Worm (Caenorhabditis elegans) whole organism, L2 larva: ENCODE data around the gene rpl-7A.

Source experiments
- ZK546.5 ChIP-seq: sonication (generic microtip); optimal IDR thresholded peaks from 2 replicates; lab custom pipeline; 2017; ENCODE audit warnings: missing biosample characterization, missing genetic modification characterization
- lin-13 ChIP-seq: fragments of 150-350 bp; optimal IDR thresholded peaks from 2 replicates; lab custom pipeline; 2014; ENCODE audit warnings: missing biosample characterization, missing genetic modification reagents, missing genetic modification characterization
- nhr-25 ChIP-seq: fragments of 150-350 bp; sonication (generic microtip); optimal IDR thresholded peaks from 3 replicates; lab custom pipeline; 2014; ENCODE audit warnings: missing biosample characterization, missing genetic modification characterization
- sma-3 ChIP-seq: sonication (generic microtip); optimal IDR thresholded peaks from 2 replicates; lab custom pipeline; 2016; ENCODE audit warnings: missing genetic modification reagents, missing genetic modification characterization, missing compliant biosample characterization
- sma-9 ChIP-seq, 2 experiments: fragments of 150-350 bp in 1 of 2; sonication (generic microtip) in 1 of 2; optimal IDR thresholded peaks; 2 replicates each; lab custom pipeline; 2014 to 2016; ENCODE audit warnings: missing genetic modification characterization in 2 of 2, mild to moderate bottlenecking in 1 of 2, missing biosample characterization in 1 of 2, missing compliant biosample characterization in 1 of 2, missing genetic modification reagents in 1 of 2, moderate library complexity in 1 of 2
- unc-39 ChIP-seq: fragments of 150-350 bp; optimal IDR thresholded peaks from 2 replicates; lab custom pipeline; 2014; ENCODE audit warnings: missing biosample characterization, missing genetic modification characterization
- unc-62 ChIP-seq: fragments of 150-350 bp; optimal IDR thresholded peaks from 2 replicates; lab custom pipeline; 2014; ENCODE audit warnings: missing biosample characterization, missing genetic modification reagents, missing genetic modification characterization
- ztf-11 ChIP-seq: sonication (generic microtip); optimal IDR thresholded peaks from 2 replicates; lab custom pipeline; 2017; ENCODE audit warnings: missing biosample characterization, missing genetic modification characterization

- no peak for TF ChIP-seq unc-39 (tag; lab: Kevin White, UChicago)
- no peak for TF ChIP-seq unc-62 (GFP tag; lab: Kevin White, UChicago)
- TF ChIP-seq ztf-11 = no peak
- TF ChIP-seq nhr-25 (tag; lab: Kevin White, UChicago) = no peak
- TF ChIP-seq sma-9 (GFP tag; optimal IDR thresholded peaks at IDR 0.05; lab: Kevin White, UChicago) = no peak
- no peak for TF ChIP-seq sma-9 (tag; optimal IDR thresholded peaks at IDR 0.05; lab: Kevin White, UChicago)
- no peak for TF ChIP-seq lin-13 (GFP tag; lab: Kevin White, UChicago)
- TF ChIP-seq ZK546.5 (tag; lab: Kevin White, UChicago) = no peak
- no peak for TF ChIP-seq sma-3
These were observed 3.1 kb upstream of the rpl-7A start for ce11 chrIV:4393488-4393887.
